Fruit fly (Drosophila melanogaster) whole organism, wandering third instar larva: ENCODE results near the gene Sec5.

Experiments used
- Abd-B ChIP-seq: fragments of >200 bp; optimal IDR thresholded peaks from 2 replicates; lab custom pipeline; 2017; ENCODE audit warnings: missing biosample characterization, missing genetic modification characterization
- CG32264 ChIP-seq: fragments of 200-800 bp; sonication (Bioruptor generic); optimal IDR thresholded peaks from 2 replicates; lab custom pipeline; 2016; ENCODE audit warnings: missing biosample characterization, missing genetic modification characterization
- CrebA ChIP-seq: fragments of 200-800 bp; sonication (Bioruptor generic); optimal IDR thresholded peaks from 2 replicates; lab custom pipeline; 2016; ENCODE audit warnings: missing biosample characterization, mild to moderate bottlenecking, missing genetic modification characterization, borderline replicate concordance
- Dfd ChIP-seq: fragments of >200 bp; optimal IDR thresholded peaks from 2 replicates; lab custom pipeline; 2017; ENCODE audit warnings: missing biosample characterization, missing genetic modification characterization
- Dif ChIP-seq: fragments of 200-275, 200-300 bp; sonication (Bioruptor generic); optimal IDR thresholded peaks from 2 replicates; lab custom pipeline; 2018; ENCODE audit warnings: missing biosample characterization, missing genetic modification characterization; ENCODE audit not compliant: partially characterized antibody
- GATAd ChIP-seq: sonication (Bioruptor generic); optimal IDR thresholded peaks from 2 replicates; lab custom pipeline; 2016; ENCODE audit warnings: missing biosample characterization, missing genetic modification characterization
- HLH106 ChIP-seq: fragments of 200-800 bp; optimal IDR thresholded peaks from 3 replicates; lab custom pipeline; 2019; ENCODE audit warnings: missing biosample characterization, mild to moderate bottlenecking, missing genetic modification characterization, moderate library complexity
- Hnf4 ChIP-seq: fragments of 200-800 bp; sonication (Bioruptor generic); optimal IDR thresholded peaks from 2 replicates; lab custom pipeline; 2016; ENCODE audit warnings: missing biosample characterization, mild to moderate bottlenecking, missing genetic modification characterization
- Hr78 ChIP-seq: fragments of >200 bp; optimal IDR thresholded peaks from 2 replicates; lab custom pipeline; 2017; ENCODE audit warnings: missing biosample characterization, missing genetic modification characterization
- Hr83 ChIP-seq: fragments of 200-300 bp; sonication (Bioruptor generic); optimal IDR thresholded peaks from 2 replicates; lab custom pipeline; 2016; ENCODE audit warnings: missing biosample characterization, mild to moderate bottlenecking, missing genetic modification characterization, moderate library complexity; ENCODE audit not compliant: poor library complexity, severe bottlenecking
- Jra ChIP-seq: sonication (Bioruptor generic); optimal IDR thresholded peaks from 2 replicates; lab custom pipeline; 2016; ENCODE audit warnings: missing biosample characterization, missing genetic modification characterization
- Mio ChIP-seq: sonication (Bioruptor generic); optimal IDR thresholded peaks from 2 replicates; lab custom pipeline; 2016; ENCODE audit warnings: missing biosample characterization, missing genetic modification characterization
- N ChIP-seq: fragments of >200 bp; optimal IDR thresholded peaks from 2 replicates; lab custom pipeline; 2018; ENCODE audit warnings: missing biosample characterization, missing external identifiers, missing genetic modification characterization
- OdsH ChIP-seq: fragments of 200-800 bp; sonication (Bioruptor generic); optimal IDR thresholded peaks from 2 replicates; lab custom pipeline; 2016; ENCODE audit warnings: missing biosample characterization, mild to moderate bottlenecking, missing genetic modification characterization
- Rel ChIP-seq, 2 experiments: fragments of 200-800 bp; sonication (Bioruptor generic) in 1 of 2; optimal IDR thresholded peaks; 2 replicates in 1 of 2; 3 replicates in 1 of 2; lab custom pipeline; 2016 to 2019; ENCODE audit warnings: mild to moderate bottlenecking in 2 of 2, missing biosample characterization in 2 of 2, missing genetic modification characterization in 2 of 2, moderate library complexity in 1 of 2
- Sp1 ChIP-seq: fragments of 200-800 bp; sonication (Bioruptor generic); optimal IDR thresholded peaks from 3 replicates; lab custom pipeline; 2019; ENCODE audit warnings: missing biosample characterization, mild to moderate bottlenecking, missing genetic modification characterization, moderate library complexity
- Vsx2 ChIP-seq: fragments of 200-300, 225-300 bp; sonication (Bioruptor generic); optimal IDR thresholded peaks from 2 replicates; lab custom pipeline; 2018; ENCODE audit warnings: missing biosample characterization, missing genetic modification characterization; ENCODE audit not compliant: partially characterized antibody
- br ChIP-seq: fragments of 200-800 bp; sonication (Bioruptor generic); optimal IDR thresholded peaks from 2 replicates; lab custom pipeline; 2016; ENCODE audit warnings: missing biosample characterization, missing genetic modification characterization
- brk ChIP-seq: fragments of 200-800 bp; sonication (Bioruptor generic); optimal IDR thresholded peaks from 2 replicates; lab custom pipeline; 2016; ENCODE audit warnings: missing biosample characterization, mild to moderate bottlenecking, missing genetic modification characterization
- dsf ChIP-seq: sonication (Bioruptor generic); optimal IDR thresholded peaks from 2 replicates; lab custom pipeline; 2016; ENCODE audit warnings: missing biosample characterization, missing genetic modification characterization, borderline replicate concordance
- ey ChIP-seq: fragments of 200-800 bp; sonication (Bioruptor generic); optimal IDR thresholded peaks from 2 replicates; lab custom pipeline; 2016; ENCODE audit warnings: missing biosample characterization, missing genetic modification characterization
- fru ChIP-seq: fragments of 200-800 bp; sonication (Bioruptor generic); optimal IDR thresholded peaks from 3 replicates; lab custom pipeline; 2016; ENCODE audit warnings: missing biosample characterization, mild to moderate bottlenecking, missing genetic modification characterization
- h ChIP-seq: fragments of 200-800 bp; sonication (Bioruptor generic); optimal IDR thresholded peaks from 3 replicates; lab custom pipeline; 2016; ENCODE audit warnings: missing biosample characterization, mild to moderate bottlenecking, missing genetic modification characterization
- jim ChIP-seq: fragments of 175-275, 200-325 bp; sonication (Bioruptor generic); optimal IDR thresholded peaks from 2 replicates; lab custom pipeline; 2016; ENCODE audit warnings: missing biosample characterization, mild to moderate bottlenecking, missing genetic modification characterization
- lola ChIP-seq: fragments of >200 bp; optimal IDR thresholded peaks from 2 replicates; lab custom pipeline; 2017; ENCODE audit warnings: missing biosample characterization, missing genetic modification characterization
- pan ChIP-seq: fragments of >200 bp; optimal IDR thresholded peaks from 2 replicates; lab custom pipeline; 2017
- sv ChIP-seq: fragments of 200-800 bp; sonication (Bioruptor generic); optimal IDR thresholded peaks from 3 replicates; lab custom pipeline; 2016; ENCODE audit warnings: missing biosample characterization, missing genetic modification characterization
- tai ChIP-seq: sonication (Bioruptor generic); optimal IDR thresholded peaks from 2 replicates; lab custom pipeline; 2016; ENCODE audit warnings: missing biosample characterization, missing genetic modification characterization
- usp ChIP-seq: fragments of >200 bp; optimal IDR thresholded peaks from 2 replicates; lab custom pipeline; 2017; ENCODE audit warnings: missing biosample characterization, missing genetic modification characterization
- woc ChIP-seq: sonication (Bioruptor generic); optimal IDR thresholded peaks from 2 replicates; lab custom pipeline; 2016; ENCODE audit warnings: missing biosample characterization, mild to moderate bottlenecking, missing genetic modification characterization

Gene Sec5

DNA sequence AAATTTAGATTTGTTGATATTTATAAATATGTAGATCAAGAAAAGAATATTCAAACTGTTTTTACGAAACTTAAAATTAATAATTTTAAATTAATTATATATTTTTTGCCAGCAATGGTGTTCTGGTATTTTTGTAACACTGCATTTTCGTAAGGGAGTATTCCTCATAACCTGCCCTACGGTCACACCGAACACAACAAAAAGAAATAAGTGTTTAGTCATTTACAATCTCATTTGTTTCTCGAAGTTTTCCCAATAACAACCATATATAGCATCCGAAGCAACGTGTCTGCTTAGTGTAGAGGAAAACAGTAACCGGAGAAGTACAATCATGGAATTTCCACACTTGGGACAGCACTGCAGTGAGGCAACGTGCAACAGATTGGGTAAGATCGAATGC lies 4.8 kb upstream of the Sec5 start, which contains the start of gene CG12795:
Gene CG12795 (plus strand): TSS at position 181 of the 400 bp plus-strand sequence.
- TF ChIP-seq CrebA (GFP tag; lab: Kevin White, UChicago) = no peak
- no peak for TF ChIP-seq Rel (GFP tag; optimal IDR thresholded peaks at IDR 0.05; lab: Kevin White, UChicago)
- peak; percentile 30 for TF ChIP-seq Rel (tag; optimal IDR thresholded peaks at IDR 0.05; lab: Kevin White, UChicago)

DNA sequence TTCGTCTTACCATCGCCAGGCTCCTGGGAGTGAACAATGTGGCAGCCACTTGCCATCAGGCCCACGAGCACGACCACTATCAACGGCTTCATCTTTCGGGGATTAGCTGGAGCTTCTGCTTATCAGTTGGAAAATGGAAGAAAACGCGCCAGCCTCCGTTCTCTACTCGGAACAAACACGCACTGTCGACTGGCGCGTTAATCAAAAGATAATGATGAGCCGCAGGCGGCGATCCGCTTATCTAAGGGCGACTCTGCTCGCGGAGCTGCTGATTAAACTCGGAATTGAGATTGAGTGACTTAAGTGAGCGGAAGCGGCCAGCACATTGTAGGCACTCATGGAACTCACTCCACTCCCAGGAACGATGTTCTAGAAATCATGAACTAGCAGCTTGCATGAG lies 4.7 kb downstream of the Sec5 start, which contains the start of gene CG3246:
Gene CG3246 (minus strand): TSS at position 193 of the 400 bp plus-strand sequence.
- no peak for TF ChIP-seq Hnf4 (GFP tag; lab: Kevin White, UChicago)
- no peak for TF ChIP-seq woc (GFP tag; lab: Kevin White, UChicago)
- TF ChIP-seq ey (GFP tag; lab: Kevin White, UChicago) = no peak
- no peak for TF ChIP-seq N (GFP tag; lab: Kevin White, UChicago)
- TF ChIP-seq br (GFP tag; lab: Kevin White, UChicago) = no peak
- no peak for TF ChIP-seq Sp1
- TF ChIP-seq Mio (GFP tag; lab: Kevin White, UChicago) = no peak
- TF ChIP-seq jim = no peak
- no peak for TF ChIP-seq h (GFP tag; lab: Kevin White, UChicago)
- TF ChIP-seq pan (lab: Kevin White, UChicago) = no peak
- no peak for TF ChIP-seq Jra (GFP tag; lab: Kevin White, UChicago)
- TF ChIP-seq Abd-B (GFP tag; lab: Kevin White, UChicago) = no peak
- no peak for TF ChIP-seq Hr78 (GFP tag; lab: Kevin White, UChicago)
- no peak for TF ChIP-seq Dfd (GFP tag; lab: Kevin White, UChicago)
- no peak for TF ChIP-seq Hr83 (GFP tag; lab: Kevin White, UChicago)
- no peak for TF ChIP-seq sv
- no peak for TF ChIP-seq brk (GFP tag; lab: Kevin White, UChicago)
- TF ChIP-seq tai (GFP tag; lab: Kevin White, UChicago) = no peak
- TF ChIP-seq dsf (GFP tag; lab: Kevin White, UChicago) = no peak

DNA sequence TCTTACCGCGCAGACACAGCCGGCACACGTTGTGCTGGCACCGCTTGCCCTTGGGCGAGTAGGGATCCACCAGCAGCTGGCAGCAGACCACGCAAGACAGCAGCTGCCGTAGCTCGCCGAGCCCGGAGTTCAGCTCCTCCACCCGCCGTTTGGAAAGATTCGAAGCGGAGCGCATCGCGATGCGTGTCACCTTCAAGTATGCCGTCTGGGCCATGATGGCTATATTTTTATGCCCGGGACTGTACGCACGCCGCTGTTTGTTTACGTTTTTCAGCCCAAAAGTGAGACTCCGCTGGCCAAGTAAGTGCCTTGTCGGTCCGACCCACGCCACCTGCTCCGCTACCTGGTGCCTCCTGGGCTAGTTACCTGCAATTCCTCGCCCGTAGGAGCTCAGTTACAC lies 8.3 kb downstream of the Sec5 start:
- TF ChIP-seq Hr78 (GFP tag; lab: Kevin White, UChicago) (no peak), Jra (GFP tag; lab: Kevin White, UChicago) (no peak), HLH106 (tag; lab: Kevin White, UChicago) (no peak), Dif (GFP tag; lab: Kevin White, UChicago) (no peak), Dfd (GFP tag; lab: Kevin White, UChicago) (no peak), GATAd (no peak)
- TF ChIP-seq, all 38 proteins: peak for 0

DNA sequence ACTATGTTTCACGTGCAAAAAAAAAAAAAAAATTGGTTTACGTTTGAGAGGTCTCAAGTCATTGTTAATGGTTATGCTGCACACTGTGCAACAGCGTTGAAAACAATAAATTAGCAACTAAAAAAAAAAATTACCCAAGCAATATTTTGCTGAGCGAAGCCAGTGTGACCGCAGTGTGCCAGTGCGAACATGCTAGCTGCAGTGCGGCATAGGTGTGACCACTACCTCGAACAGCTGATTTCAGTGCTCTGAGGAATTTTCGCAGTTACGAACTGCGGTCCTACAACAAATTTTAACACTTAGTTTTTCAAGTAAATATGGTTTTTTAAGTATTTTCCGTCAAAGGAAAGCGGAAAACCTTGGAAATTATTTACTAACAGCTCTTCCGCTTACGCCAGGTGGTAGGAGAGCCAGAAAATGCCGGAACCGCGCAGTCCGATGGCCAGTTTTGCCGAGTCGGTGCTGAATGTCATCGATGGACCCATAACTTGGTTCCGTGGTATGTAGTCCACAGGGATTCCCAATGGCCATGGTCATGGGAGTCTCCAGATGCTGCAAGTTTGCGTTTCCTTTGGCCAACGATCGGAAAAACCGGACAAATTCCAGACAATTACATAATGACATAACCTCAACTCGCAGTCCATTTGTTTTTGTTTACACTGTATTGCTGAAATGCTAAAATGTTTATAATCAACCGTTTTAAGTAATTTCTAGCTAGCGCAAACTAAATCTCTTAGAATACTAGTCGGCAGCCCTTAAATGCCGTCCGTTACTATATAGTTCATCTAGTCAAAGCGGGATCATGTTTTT lies 9.0 kb downstream of the Sec5 start, which contains the start of the genes msl-2 and ND-PDSW:
Gene msl-2 (minus strand): TSS at position 195 of the 810 bp plus-strand sequence.
Gene ND-PDSW (plus strand): TSS at position 240 of the 810 bp plus-strand sequence.
- TF ChIP-seq br (GFP tag; lab: Kevin White, UChicago) = no peak
- no peak for TF ChIP-seq Rel (GFP tag; optimal IDR thresholded peaks at IDR 0.05; lab: Kevin White, UChicago)
- TF ChIP-seq Rel (tag; optimal IDR thresholded peaks at IDR 0.05; lab: Kevin White, UChicago) = peak; percentile 18

DNA sequence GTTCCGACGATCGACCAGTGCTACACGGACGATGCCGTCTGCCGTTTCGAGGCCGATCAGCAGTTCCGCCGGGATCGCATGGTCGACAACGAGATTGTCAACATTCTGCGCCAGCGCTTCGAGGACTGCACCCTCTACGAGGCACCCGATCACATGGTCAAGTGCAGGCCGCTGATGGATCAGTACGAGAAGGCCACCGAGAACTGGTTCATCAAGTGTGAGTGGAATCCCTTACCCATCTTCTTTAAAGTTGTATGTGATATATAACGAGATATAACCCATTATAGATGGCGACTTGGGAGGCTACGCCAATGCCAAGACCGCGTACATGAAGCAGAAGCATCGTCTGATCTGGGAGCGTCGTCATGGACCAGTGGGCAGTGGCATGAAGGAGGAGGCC lies 9.7 kb downstream of the Sec5 start:
- no peak for TF ChIP-seq N (GFP tag; lab: Kevin White, UChicago)
- TF ChIP-seq fru (GFP tag; lab: Kevin White, UChicago) = no peak
- TF ChIP-seq Abd-B (GFP tag; lab: Kevin White, UChicago) = no peak
- no peak for TF ChIP-seq jim
- no peak for TF ChIP-seq Mio (GFP tag; lab: Kevin White, UChicago)
- no peak for TF ChIP-seq brk (GFP tag; lab: Kevin White, UChicago)
- no peak for TF ChIP-seq GATAd
- no peak for TF ChIP-seq lola (GFP tag; lab: Kevin White, UChicago)
- TF ChIP-seq Dfd (GFP tag; lab: Kevin White, UChicago) = no peak
- no peak for TF ChIP-seq usp (GFP tag; lab: Kevin White, UChicago)
- TF ChIP-seq OdsH = no peak
- no peak for TF ChIP-seq Dif (GFP tag; lab: Kevin White, UChicago)
- no peak for TF ChIP-seq Vsx2
- no peak for TF ChIP-seq CG32264 (GFP tag; lab: Kevin White, UChicago)
- TF ChIP-seq dsf (GFP tag; lab: Kevin White, UChicago) = no peak
- TF ChIP-seq Hnf4 (GFP tag; lab: Kevin White, UChicago) = no peak
- TF ChIP-seq Jra (GFP tag; lab: Kevin White, UChicago) = no peak
- TF ChIP-seq sv = no peak
- no peak for TF ChIP-seq HLH106 (tag; lab: Kevin White, UChicago)
